Worm (Caenorhabditis elegans): ENCODE measurements around the gene mltn-5.
"Not testable (repeated sequence)": the region's sequence is repeated elsewhere in the genome, so short reads cannot be mapped to it uniquely, and the experiment has no call there.

The mltn-5 gene

ce11 chrII:13968007-13968406 lies 43.0 kb downstream of the mltn-5 start:
- TF ChIP-seq lag-1 (GFP tag; IDR thresholded peaks at IDR 0.05) (0 out of 2 replicates have a peak, but pooled peaks have one; percentile 40), egrh-3 (GFP tag; IDR thresholded peaks at IDR 0.05) (peak; percentile 36; the same call in 1 of the 2 replicates), snpc-4 (tag; optimal IDR thresholded peaks at IDR 0.05) (peak in 1 of 4 experiments; percentile 47), zfh-2 (GFP tag; conservative IDR thresholded peaks at IDR 0.05) (peak; percentile 51; the same call in 1 of the 2 replicates)
- TF ChIP-seq snpc-4 (GFP tag; optimal IDR thresholded peaks at IDR 0.05): not testable (repeated sequence)

ce11 chrII:13968979-13969378 lies 44.0 kb downstream of the mltn-5 start, which contains the start of gene sre-43:
Gene sre-43, minus strand, starts transcription at chrII:13969079.
- no peak for TF ChIP-seq xnd-1 (tag; optimal IDR thresholded peaks at IDR 0.05)
- TF ChIP-seq C06A6.2 (GFP tag; conservative IDR thresholded peaks at IDR 0.05): no peak
- TF ChIP-seq B0336.3 (GFP tag; IDR thresholded peaks at IDR 0.05): no peak
- no peak for TF ChIP-seq nhr-27 (tag; optimal IDR thresholded peaks at IDR 0.05)
- TF ChIP-seq hmg-20 (GFP tag; IDR thresholded peaks at IDR 0.05): no peak
- TF ChIP-seq T26A5.8 (tag; optimal IDR thresholded peaks at IDR 0.05): no peak
- no peak for TF ChIP-seq ZK185.1 (tag; optimal IDR thresholded peaks at IDR 0.05; ENCODE audit: poor library complexity, severe bottlenecking)
- no peak for TF ChIP-seq madf-8 (GFP tag; conservative IDR thresholded peaks at IDR 0.05)
- no peak for TF ChIP-seq B0035.1 (tag; optimal IDR thresholded peaks at IDR 0.05)
- no peak for TF ChIP-seq somi-1 (GFP tag; optimal IDR thresholded peaks at IDR 0.05)
- TF ChIP-seq egl-44 (GFP tag; IDR thresholded peaks at IDR 0.05): no peak
- no peak for TF ChIP-seq F55B11.4 (tag; optimal IDR thresholded peaks at IDR 0.05; ENCODE audit: borderline replicate concordance, insufficient read depth)

DNA sequence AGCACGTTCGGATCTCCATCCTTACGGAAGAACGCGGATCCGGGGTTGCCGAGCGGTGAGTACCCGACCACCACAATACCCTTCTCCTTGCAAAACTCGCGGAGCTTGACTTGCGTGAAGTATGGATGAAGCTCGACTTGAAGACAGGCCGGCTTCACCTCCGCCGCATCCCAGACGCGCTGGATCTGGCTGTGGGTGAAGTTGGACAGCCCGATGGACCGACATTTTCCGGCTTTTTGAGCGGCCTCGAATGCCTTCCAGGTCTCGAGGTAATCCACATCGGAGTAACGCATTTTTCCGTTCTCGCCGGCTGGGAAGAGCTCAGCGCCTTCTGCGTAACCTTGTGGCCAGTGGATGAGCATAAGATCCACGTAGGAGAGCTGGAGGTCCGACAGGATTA lies 47.2 kb downstream of the mltn-5 start:
- TF ChIP-seq dox-1 (GFP tag; IDR thresholded peaks at IDR 0.05) (no peak), nhr-27 (tag; optimal IDR thresholded peaks at IDR 0.05) (no peak), ama-1 (optimal IDR thresholded peaks at IDR 0.05) (no peak), ama-1 (GFP tag; optimal IDR thresholded peaks at IDR 0.05) (no peak), zfh-2 (GFP tag; conservative IDR thresholded peaks at IDR 0.05) (peak; percentile 55; the same call in 1 of the 2 replicates), madf-10 (tag; optimal IDR thresholded peaks at IDR 0.05) (no peak), F37B4.10 (GFP tag; IDR thresholded peaks at IDR 0.05) (0 out of 2 replicates have a peak, but pooled peaks have one; percentile 84)

- TF ChIP-seq snpc-4 (GFP tag; optimal IDR thresholded peaks at IDR 0.05): no peak
- peak in 1 of 4 experiments; percentile 8 for TF ChIP-seq snpc-4 (tag; optimal IDR thresholded peaks at IDR 0.05)
- TF ChIP-seq nhr-80 (tag; optimal IDR thresholded peaks at IDR 0.05): peak; percentile 55
- no peak for TF ChIP-seq zim-3 (tag; optimal IDR thresholded peaks at IDR 0.05)
- TF ChIP-seq madf-10 (tag; optimal IDR thresholded peaks at IDR 0.05): no peak
- peak; percentile 52 to 64 for TF ChIP-seq let-607 (tag; optimal IDR thresholded peaks at IDR 0.05)
Observed at ce11 chrII:13973514-13973913, 48.5 kb downstream of the mltn-5 start, which contains the start of gene Y39G8B.1. Gene Y39G8B.1, minus strand, starts transcription at chrII:13973812.

DNA sequence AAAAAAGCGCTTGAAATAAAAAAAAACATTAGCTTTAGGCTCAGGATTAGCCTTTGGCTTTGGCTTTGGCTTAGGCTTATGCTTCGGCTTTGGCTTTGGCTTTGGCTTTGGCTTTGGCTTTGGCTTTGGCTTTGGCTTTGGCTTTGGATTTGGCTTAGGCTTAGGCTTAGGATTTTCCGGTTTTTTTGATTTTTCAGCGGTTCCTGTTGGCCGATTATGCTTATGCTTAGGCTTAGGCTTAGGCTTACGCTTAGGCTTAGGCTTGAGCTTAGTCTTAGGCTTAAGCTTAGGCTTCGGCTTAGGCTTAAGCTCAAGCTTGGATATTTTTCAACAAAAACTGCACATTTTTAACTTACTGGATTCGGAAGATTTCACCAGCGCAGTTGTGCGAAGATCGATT lies 49.1 kb downstream of the mltn-5 start:
- TF ChIP-seq unc-130 (GFP tag; optimal IDR thresholded peaks at IDR 0.05) (no peak), pha-4 (tag; optimal IDR thresholded peaks at IDR 0.05) (no peak), attf-3 (GFP tag; conservative IDR thresholded peaks at IDR 0.05) (no peak)

DNA sequence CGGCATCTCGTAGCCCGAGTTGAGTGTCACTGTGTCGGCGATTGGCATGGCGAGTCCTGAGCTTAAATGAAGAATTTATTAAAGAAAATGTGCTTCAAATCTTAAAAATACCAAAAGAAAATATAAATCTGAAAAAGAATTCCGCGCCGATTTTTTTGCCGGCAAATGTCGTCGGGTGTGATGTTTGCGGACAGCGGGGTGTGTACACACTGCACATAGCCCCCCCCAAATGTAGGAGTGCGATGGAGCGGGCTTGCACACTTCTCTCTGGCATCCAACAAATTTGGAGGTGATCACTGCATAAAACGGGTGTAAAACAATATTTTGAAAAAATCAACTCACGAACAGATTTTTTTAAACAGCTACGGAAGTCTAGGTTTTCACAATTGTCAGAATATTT lies 51.2 kb downstream of the mltn-5 start, which contains the start of gene Y39G8B.2:
Gene Y39G8B.2, minus strand, starts transcription at position 61 of the 400 bp plus-strand sequence.
- TF ChIP-seq hsf-1 (GFP tag; IDR thresholded peaks at IDR 0.05): no peak
- peak; percentile 74 for TF ChIP-seq nhr-80 (tag; optimal IDR thresholded peaks at IDR 0.05)
- no peak for TF ChIP-seq sea-2 (GFP tag; IDR thresholded peaks at IDR 0.05)
- peak in 1 of 2 experiments; percentile 1 for TF ChIP-seq let-607 (tag; optimal IDR thresholded peaks at IDR 0.05)
- peak; percentile 50; the same call in 1 of the 2 replicates for TF ChIP-seq B0336.3 (GFP tag; IDR thresholded peaks at IDR 0.05)
- no peak for TF ChIP-seq F55B11.4 (tag; optimal IDR thresholded peaks at IDR 0.05; ENCODE audit: borderline replicate concordance, insufficient read depth)
- TF ChIP-seq bed-2 (GFP tag; IDR thresholded peaks at IDR 0.05): no peak
- no peak for TF ChIP-seq C17E4.6 (GFP tag; IDR thresholded peaks at IDR 0.05)
- TF ChIP-seq ceh-27 (GFP tag; optimal IDR thresholded peaks at IDR 0.05): peak; percentile 79
- peak; percentile 40 for TF ChIP-seq efl-1 (GFP tag; optimal IDR thresholded peaks at IDR 0.05)
- TF ChIP-seq ekl-4 (GFP tag; IDR thresholded peaks at IDR 0.05): peak; percentile 44; the same call in 1 of the 2 replicates
- TF ChIP-seq hmg-1.2 (GFP tag; IDR thresholded peaks at IDR 0.05): peak; percentile 72
- no peak for TF ChIP-seq dpff-1 (tag; optimal IDR thresholded peaks at IDR 0.05)
- TF ChIP-seq K12H6.12 (tag; optimal IDR thresholded peaks at IDR 0.05): peak; percentile 65
- peak; percentile 72 for TF ChIP-seq zfh-2 (GFP tag; conservative IDR thresholded peaks at IDR 0.05)
- peak; percentile 1 for TF ChIP-seq chd-7 (tag; optimal IDR thresholded peaks at IDR 0.05)
- TF ChIP-seq lin-54 (GFP tag; optimal IDR thresholded peaks at IDR 0.05): no peak

All from whole organism, young adult.